Fruit fly (Drosophila melanogaster): Measurements from ENCODE around the gene eIF4EHP.

Gene eIF4EHP

DNA sequence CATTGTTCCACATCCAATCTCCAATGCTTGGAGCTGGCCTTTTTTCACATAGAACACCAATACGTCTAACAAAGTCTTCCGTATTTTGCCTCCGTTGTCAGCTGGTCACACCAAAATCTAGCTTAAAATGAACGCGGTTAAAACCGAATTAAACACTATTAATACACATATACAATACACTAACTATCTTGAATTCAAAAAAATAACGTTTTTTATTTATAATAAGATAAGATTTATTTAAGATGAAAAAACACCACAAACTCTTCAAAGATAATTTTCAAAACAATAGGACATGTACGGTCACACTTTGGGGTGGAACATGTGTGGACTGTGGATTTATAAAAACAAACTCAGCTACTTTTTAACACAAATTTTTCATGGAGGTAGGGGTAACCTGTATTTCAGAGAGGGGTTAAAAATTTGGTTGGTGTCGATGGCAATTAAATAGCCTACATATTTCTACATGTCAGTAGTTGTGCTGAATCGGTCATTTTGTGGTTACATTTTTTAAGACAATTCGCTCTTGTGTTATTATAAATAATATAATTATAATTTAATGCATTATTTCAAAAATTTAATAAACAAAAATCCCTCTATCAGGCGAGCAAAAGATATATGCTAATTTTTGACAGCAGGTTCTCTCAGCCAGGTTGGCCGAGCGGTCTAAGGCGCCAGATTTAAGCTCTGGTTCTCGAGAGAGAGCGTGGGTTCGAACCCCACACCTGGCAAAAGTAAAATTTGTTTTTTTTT, 3.7 kb upstream of the eIF4EHP start, which contains the start of gene CG13605 (continued):
- TF ChIP-seq Tbp (GFP tag; optimal IDR thresholded peaks at IDR 0.05) (no peak), seq (GFP tag; IDR thresholded peaks at IDR 0.05) (peak; percentile 68), CG2889 (GFP tag; IDR thresholded peaks at IDR 0.05) (0 out of 3 replicates have a peak, but pooled peaks have one; percentile 35), rib (GFP tag; IDR thresholded peaks at IDR 0.05) (peak; percentile 37), wdn (GFP tag; IDR thresholded peaks at IDR 0.05) (0 out of 2 replicates have a peak, but pooled peaks have one; percentile 21), CG17359 (tag; optimal IDR thresholded peaks at IDR 0.05) (peak; percentile 82), H15 (GFP tag; IDR thresholded peaks at IDR 0.05) (no peak), CG1024 (GFP tag; IDR thresholded peaks at IDR 0.05) (peak; percentile 12; the same call in 1 of the 2 replicates), CG4854 (GFP tag; optimal IDR thresholded peaks at IDR 0.05) (peak; percentile 57), HLH3B (GFP tag; IDR thresholded peaks at IDR 0.05) (peak; percentile 76), pfk (GFP tag; optimal IDR thresholded peaks at IDR 0.05) (no peak), tx (GFP tag; optimal IDR thresholded peaks at IDR 0.05) (peak; percentile 19), CG9609 (GFP tag; optimal IDR thresholded peaks at IDR 0.05) (peak; percentile 53), sens-2 (GFP tag; IDR thresholded peaks at IDR 0.05) (no peak; the same call in 1 of the 2 replicates), CG8388 (GFP tag; optimal IDR thresholded peaks at IDR 0.05) (peak; percentile 71), klu (GFP tag; IDR thresholded peaks at IDR 0.05) (peak; percentile 46; the same call in 1 of the 2 replicates), abd-A (tag; optimal IDR thresholded peaks at IDR 0.05) (peak; percentile 62), Xbp1 (GFP tag; optimal IDR thresholded peaks at IDR 0.05) (peak; percentile 79), CG1529 (GFP tag; optimal IDR thresholded peaks at IDR 0.05) (peak; percentile 24), CG13624 (GFP tag; optimal IDR thresholded peaks at IDR 0.05) (peak; percentile 55), Mrtf (GFP tag; IDR thresholded peaks at IDR 0.05) (peak; percentile 61; the same call in 2 of the 3 replicates), BtbVII (GFP tag; optimal IDR thresholded peaks at IDR 0.05) (peak; percentile 76), Sox100B (GFP tag; optimal IDR thresholded peaks at IDR 0.05) (peak; percentile 71), CG4707 (GFP tag; optimal IDR thresholded peaks at IDR 0.05) (peak; percentile 19), bowl (GFP tag; IDR thresholded peaks at IDR 0.05) (0 out of 2 replicates have a peak, but pooled peaks have one; percentile 13), ham (GFP tag; IDR thresholded peaks at IDR 0.05) (no peak), CG12071 (GFP tag; optimal IDR thresholded peaks at IDR 0.05) (peak; percentile 70), Atf6 (GFP tag; IDR thresholded peaks at IDR 0.05) (peak; percentile 69), Hsf (GFP tag; optimal IDR thresholded peaks at IDR 0.05) (peak; percentile 54), CG14667 (GFP tag; IDR thresholded peaks at IDR 0.05) (0 out of 2 replicates have a peak, but pooled peaks have one; percentile 22), Ssrp (tag; optimal IDR thresholded peaks at IDR 0.05) (peak; percentile 63), CG10267 (tag; optimal IDR thresholded peaks at IDR 0.05) (peak; percentile 72), CG42726 (GFP tag; IDR thresholded peaks at IDR 0.05; ENCODE audit: partially characterized antibody) (peak; percentile 78), z (GFP tag; IDR thresholded peaks at IDR 0.05) (no peak), ro (GFP tag; IDR thresholded peaks at IDR 0.05) (no peak), zf30C (GFP tag; optimal IDR thresholded peaks at IDR 0.05) (no peak), fd3F (GFP tag; optimal IDR thresholded peaks at IDR 0.05) (peak; percentile 71), Chrac-16 (GFP tag; optimal IDR thresholded peaks at IDR 0.05) (peak; percentile 66), cad (GFP tag; optimal IDR thresholded peaks at IDR 0.05) (no peak), CG17802 (tag; optimal IDR thresholded peaks at IDR 0.05) (no peak), da (GFP tag; optimal IDR thresholded peaks at IDR 0.05) (no peak), dysf (GFP tag; IDR thresholded peaks at IDR 0.05) (peak; percentile 72), CG5245 (GFP tag; optimal IDR thresholded peaks at IDR 0.05) (peak; percentile 47), salm (tag; optimal IDR thresholded peaks at IDR 0.05) (peak; percentile 63), trem (tag; optimal IDR thresholded peaks at IDR 0.05) (peak; percentile 67), CHES-1-like (GFP tag; optimal IDR thresholded peaks at IDR 0.05) (peak; percentile 8), cas (GFP tag; IDR thresholded peaks at IDR 0.05) (peak; percentile 74), br (optimal IDR thresholded peaks at IDR 0.05) (no peak), Max (GFP tag; optimal IDR thresholded peaks at IDR 0.05) (peak; percentile 34), CG16779 (GFP tag; IDR thresholded peaks at IDR 0.05) (peak; percentile 60; the same call in 1 of the 2 replicates)
